Worm (Caenorhabditis elegans) whole organism, L4 larva: Measurements from ENCODE around the gene K03B4.4.

Source experiments
- F10B5.3 ChIP-seq: sonication (generic microtip); optimal IDR thresholded peaks from 2 replicates; lab custom pipeline; 2016; ENCODE audit warnings: mild to moderate bottlenecking, missing genetic modification characterization, missing compliant biosample characterization
- F37D6.2 ChIP-seq: sonication (generic microtip); optimal IDR thresholded peaks from 2 replicates; lab custom pipeline; 2016; ENCODE audit warnings: mild to moderate bottlenecking, missing genetic modification characterization, missing compliant biosample characterization
- F44E2.7 ChIP-seq: fragments of 200-800 bp; sonication (Bioruptor generic); IDR thresholded peaks from 2 replicates; pipeline ENCODE4 v2.1.2; 2022; ENCODE audit warnings: missing genetic modification characterization, missing compliant biosample characterization
- F49E8.2 ChIP-seq: sonication (generic microtip); optimal IDR thresholded peaks from 2 replicates; lab custom pipeline; 2016; ENCODE audit warnings: missing compliant biosample characterization, mild to moderate bottlenecking, missing genetic modification characterization, borderline replicate concordance
- R02D3.7 ChIP-seq: fragments of 150-350 bp; sonication (generic microtip); optimal IDR thresholded peaks from 3 replicates; lab custom pipeline; 2014; ENCODE audit warnings: missing biosample characterization, missing genetic modification characterization
- Y5F2A.4 ChIP-seq: fragments of 200-800 bp; sonication (Bioruptor generic); optimal IDR thresholded peaks from 2 replicates; lab custom pipeline; 2018; ENCODE audit warnings: mild to moderate bottlenecking, missing genetic modification characterization, missing compliant biosample characterization
- Y75B8A.6 ChIP-seq: fragments of 200-800 bp; sonication (Bioruptor generic); IDR thresholded peaks from 2 replicates; pipeline ENCODE4 v1.3.6; 2022; ENCODE audit warnings: missing genetic modification reagents, missing genetic modification characterization, missing compliant biosample characterization
- ZK546.5 ChIP-seq, 2 experiments: sonication (generic microtip); optimal IDR thresholded peaks; 2 replicates each; lab custom pipeline; 2017; ENCODE audit warnings: missing biosample characterization in 2 of 2, missing genetic modification characterization in 2 of 2
- aha-1 ChIP-seq: fragments of 150-350 bp; peaks from one replicate; lab custom pipeline; 2014; ENCODE audit warnings: missing biosample characterization, missing genetic modification characterization
- arid-1 ChIP-seq: fragments of 200-800 bp; sonication (Bioruptor generic); conservative IDR thresholded peaks from 2 replicates; pipeline ENCODE4 v1.3.6; 2022; ENCODE audit warnings: missing genetic modification reagents, missing genetic modification characterization, missing compliant biosample characterization
- ces-1 ChIP-seq: fragments of 150-350 bp; sonication (generic microtip); optimal IDR thresholded peaks from 4 replicates; lab custom pipeline; 2014; ENCODE audit warnings: missing biosample characterization, missing genetic modification reagents, missing genetic modification characterization
- daf-16 ChIP-seq, 3 experiments: sonication (generic microtip); optimal IDR thresholded peaks; 2 replicates each; lab custom pipeline; 2016 to 2017; ENCODE audit warnings: missing genetic modification characterization in 3 of 3, missing genetic modification reagents in 3 of 3, mild to moderate bottlenecking in 2 of 3, missing compliant biosample characterization in 2 of 3, missing biosample characterization in 1 of 3, moderate library complexity in 1 of 3
- dmd-6 ChIP-seq: fragments of 200-800 bp; sonication (Bioruptor generic); IDR thresholded peaks from 2 replicates; pipeline ENCODE4 v1.3.6; 2022; ENCODE audit warnings: missing genetic modification reagents, missing genetic modification characterization, missing compliant biosample characterization
- dmd-8 ChIP-seq: fragments of 200-800 bp; sonication (Bioruptor generic); IDR thresholded peaks from 2 replicates; pipeline ENCODE4 v1.3.6; 2022; ENCODE audit warnings: missing genetic modification characterization, missing compliant biosample characterization
- dve-1 ChIP-seq: sonication (generic microtip); optimal IDR thresholded peaks from 2 replicates; lab custom pipeline; 2017; ENCODE audit warnings: antibody characterized with exemption, mild to moderate bottlenecking, missing genetic modification characterization, missing compliant biosample characterization; ENCODE audit not compliant: insufficient read depth
- egl-27 ChIP-seq: sonication (generic microtip); optimal IDR thresholded peaks from 3 replicates; lab custom pipeline; 2017; ENCODE audit warnings: missing biosample characterization, missing genetic modification reagents, missing genetic modification characterization
- hlh-11 ChIP-seq: fragments of 200-800 bp; sonication (Bioruptor generic); optimal IDR thresholded peaks from 2 replicates; lab custom pipeline; 2018; ENCODE audit warnings: mild to moderate bottlenecking, missing genetic modification characterization, missing compliant biosample characterization
- lin-13 ChIP-seq: fragments of 150-350 bp; optimal IDR thresholded peaks from 2 replicates; lab custom pipeline; 2014; ENCODE audit warnings: missing biosample characterization, missing genetic modification reagents, missing genetic modification characterization
- mdl-1 ChIP-seq, 2 experiments: fragments of 150-350 bp in 1 of 2; sonication (generic microtip) in 1 of 2; optimal IDR thresholded peaks; 2 replicates each; lab custom pipeline; 2014 to 2017; ENCODE audit warnings: missing biosample characterization in 2 of 2, missing genetic modification characterization in 2 of 2
- mdt-29 ChIP-seq: fragments of 200-800 bp; sonication (Bioruptor generic); IDR thresholded peaks from 2 replicates; pipeline ENCODE4 v1.3.6; 2022; ENCODE audit warnings: missing genetic modification reagents, missing genetic modification characterization, missing compliant biosample characterization
- mxl-3 ChIP-seq: fragments of 200-800 bp; sonication (Bioruptor generic); optimal IDR thresholded peaks from 2 replicates; lab custom pipeline; 2018; ENCODE audit warnings: mild to moderate bottlenecking, missing genetic modification characterization, missing compliant biosample characterization
- nhr-111 ChIP-seq: fragments of 200-800 bp; sonication (Bioruptor generic); optimal IDR thresholded peaks from 2 replicates; lab custom pipeline; 2018; ENCODE audit warnings: mild to moderate bottlenecking, missing genetic modification characterization, missing compliant biosample characterization
- nhr-28 ChIP-seq: fragments of 150-350 bp; optimal IDR thresholded peaks from 2 replicates; lab custom pipeline; 2014; ENCODE audit warnings: missing biosample characterization, missing genetic modification characterization
- nhr-6 ChIP-seq: fragments of 150-350 bp; optimal IDR thresholded peaks from 2 replicates; lab custom pipeline; 2014; ENCODE audit warnings: missing biosample characterization, missing genetic modification characterization
- nhr-76 ChIP-seq: fragments of 150-350 bp; optimal IDR thresholded peaks from 2 replicates; lab custom pipeline; 2014; ENCODE audit warnings: missing biosample characterization, missing genetic modification characterization
- pha-4 ChIP-seq, 2 experiments: fragments of 150-350 bp in 1 of 2; fragments of 200-800 bp in 1 of 2; sonication (Bioruptor generic) in 1 of 2; IDR thresholded peaks in 1 of 2; optimal IDR thresholded peaks in 1 of 2; 2 replicates each; pipeline versions ENCODE4 v1.3.6 to Lab custom; 2014 to 2022; ENCODE audit warnings: missing genetic modification characterization in 2 of 2, missing genetic modification reagents in 2 of 2, missing biosample characterization in 1 of 2, missing compliant biosample characterization in 1 of 2
- pqm-1 ChIP-seq: sonication (generic microtip); optimal IDR thresholded peaks from 2 replicates; lab custom pipeline; 2017; ENCODE audit warnings: missing biosample characterization, missing genetic modification characterization
- saeg-2 ChIP-seq: fragments of 200-800 bp; sonication (Bioruptor generic); IDR thresholded peaks from 2 replicates; pipeline ENCODE4 v1.3.6; 2022; ENCODE audit warnings: missing genetic modification reagents, missing genetic modification characterization, missing compliant biosample characterization
- sdz-12 ChIP-seq: fragments of 200-800 bp; sonication (Bioruptor generic); optimal IDR thresholded peaks from 2 replicates; lab custom pipeline; 2018; ENCODE audit warnings: mild to moderate bottlenecking, missing genetic modification characterization, missing compliant biosample characterization
- spr-1 ChIP-seq: sonication (generic microtip); optimal IDR thresholded peaks from 2 replicates; lab custom pipeline; 2016; ENCODE audit warnings: mild to moderate bottlenecking, missing genetic modification characterization, missing compliant biosample characterization
- spr-3 ChIP-seq: fragments of 200-800 bp; sonication (Bioruptor generic); optimal IDR thresholded peaks from 2 replicates; lab custom pipeline; 2018; ENCODE audit warnings: mild to moderate bottlenecking, missing genetic modification characterization, missing compliant biosample characterization
- tra-1 ChIP-seq: fragments of 200-800 bp; sonication (Bioruptor generic); IDR thresholded peaks from 2 replicates; pipeline ENCODE4 v1.3.6; 2022; ENCODE audit warnings: missing genetic modification reagents, missing genetic modification characterization, missing compliant biosample characterization
- unc-130 ChIP-seq: sonication (generic microtip); optimal IDR thresholded peaks from 2 replicates; lab custom pipeline; 2016; ENCODE audit warnings: missing genetic modification reagents, missing genetic modification characterization, missing compliant biosample characterization
- unc-62 ChIP-seq, 3 experiments: fragments of 150-350 bp in 1 of 3; sonication (generic microtip); optimal IDR thresholded peaks in 2 of 3; peaks in 1 of 3; 1 replicate in 1 of 3; 2 replicates in 2 of 3; lab custom pipeline; 2014 to 2017; ENCODE audit warnings: missing biosample characterization in 3 of 3, missing genetic modification characterization in 3 of 3, missing genetic modification reagents in 3 of 3, missing genotype in 1 of 3
- zfp-2 ChIP-seq: sonication (generic microtip); optimal IDR thresholded peaks from 2 replicates; lab custom pipeline; 2016; ENCODE audit warnings: mild to moderate bottlenecking, missing genetic modification characterization, missing compliant biosample characterization
- zfp-3 ChIP-seq: fragments of 200-800 bp; sonication (Bioruptor generic); conservative IDR thresholded peaks from 2 replicates; pipeline ENCODE4 v1.3.6; 2022; ENCODE audit warnings: missing genetic modification reagents, missing genetic modification characterization, missing compliant biosample characterization
- zip-11 ChIP-seq: fragments of 200-800 bp; sonication (Bioruptor generic); IDR thresholded peaks from 2 replicates; pipeline ENCODE4 v1.3.6; 2022; ENCODE audit warnings: missing genetic modification characterization, missing compliant biosample characterization
- ztf-11 ChIP-seq: fragments of 150-350 bp; optimal IDR thresholded peaks from 2 replicates; lab custom pipeline; 2014; ENCODE audit warnings: missing biosample characterization, missing genetic modification characterization

Gene K03B4.4

ce11 chrV:4698675-4699074 is 16.9 kb downstream of the K03B4.4 start:
- no peak for TF ChIP-seq zfp-2 (tag; lab: Kevin White, UChicago)

ce11 chrV:4700189-4700588 is 18.4 kb downstream of the K03B4.4 start, which contains the start of gene ZC266.1:
ZC266.1 (minus strand) TSS chrV:4700289.
- TF ChIP-seq F44E2.7 (no peak), daf-16 (GFP tag; optimal IDR thresholded peaks at IDR 0.05; lab: Kevin White, UChicago) (no peak), daf-16 (tag; optimal IDR thresholded peaks at IDR 0.05; lab: Kevin White, UChicago) (no peak)

- TF ChIP-seq saeg-2 (GFP tag; lab: Robert Waterston, UW) = no peak
- TF ChIP-seq lin-13 (GFP tag; lab: Kevin White, UChicago) = no peak
- TF ChIP-seq zip-11 (GFP tag; lab: Robert Waterston, UW) = no peak
- TF ChIP-seq mdl-1 (tag; optimal IDR thresholded peaks at IDR 0.05; lab: Kevin White, UChicago) = no peak
- TF ChIP-seq unc-130 (GFP tag; lab: Kevin White, UChicago) = no peak
- no peak for TF ChIP-seq ztf-11
- no peak for TF ChIP-seq egl-27
- TF ChIP-seq F49E8.2 (tag; lab: Kevin White, UChicago) = no peak
- no peak for TF ChIP-seq ces-1
- no peak for TF ChIP-seq spr-1 (tag; lab: Kevin White, UChicago)
- TF ChIP-seq F37D6.2 (tag; lab: Kevin White, UChicago) = no peak
Observed at ce11 chrV:4707646-4708045, 25.9 kb downstream of the K03B4.4 start.

ce11 chrV:4710464-4710863 is 28.7 kb downstream of the K03B4.4 start, which contains the start of gene oac-24:
oac-24 (plus strand) TSS chrV:4710764.
- TF ChIP-seq nhr-28 (tag; lab: Kevin White, UChicago) (no peak), nhr-76 (no peak)

- TF ChIP-seq mxl-3 (GFP tag; lab: Kevin White, UChicago) = peak; percentile 30
- no peak for TF ChIP-seq Y5F2A.4
- TF ChIP-seq zfp-3 (GFP tag; lab: Robert Waterston, UW) = no peak
- TF ChIP-seq dve-1 (tag; lab: Kevin White, UChicago) = peak; percentile 75
- peak; percentile 61 for TF ChIP-seq aha-1 (tag; lab: Kevin White, UChicago)
- TF ChIP-seq pqm-1 (tag; lab: Kevin White, UChicago) = peak; percentile 56
- TF ChIP-seq nhr-28 (tag; lab: Kevin White, UChicago) = peak; percentile 92
- peak; percentile 50 for TF ChIP-seq dmd-6
- no peak for TF ChIP-seq daf-16 (GFP tag; optimal IDR thresholded peaks at IDR 0.05; lab: Kevin White, UChicago)
- TF ChIP-seq daf-16 (tag; optimal IDR thresholded peaks at IDR 0.05; lab: Kevin White, UChicago) = peak; percentile 35
- TF ChIP-seq R02D3.7 (tag; lab: Kevin White, UChicago) = no peak
- TF ChIP-seq mdl-1 (tag; optimal IDR thresholded peaks at IDR 0.05; lab: Kevin White, UChicago) = peak in 1 of 2 experiments; percentile 29
- TF ChIP-seq, all 104 proteins: peak for 8
Observed at ce11 chrV:4719965-4720364, 38.2 kb downstream of the K03B4.4 start, which contains the start of gene prx-6. prx-6 (minus strand) TSS chrV:4720093.

ce11 chrV:4720884-4721464 is 39.2 kb downstream of the K03B4.4 start:
- TF ChIP-seq dve-1 (tag; lab: Kevin White, UChicago) (peak; percentile 21), Y75B8A.6 (no peak), nhr-6 (tag; lab: Kevin White, UChicago) (peak; percentile 2), spr-3 (GFP tag; lab: Kevin White, UChicago) (no peak), F10B5.3 (no peak), mdt-29 (no peak), unc-62 (GFP tag; optimal IDR thresholded peaks at IDR 0.05 in 1 of 2; lab: Kevin White, UChicago) (peak in 1 of 2 experiments; percentile 97), unc-62 (tag; optimal IDR thresholded peaks at IDR 0.05; lab: Kevin White, UChicago) (no peak), aha-1 (tag; lab: Kevin White, UChicago) (no peak), dmd-8 (GFP tag; lab: Robert Waterston, UW) (no peak), daf-16 (GFP tag; optimal IDR thresholded peaks at IDR 0.05; lab: Kevin White, UChicago) (no peak), daf-16 (tag; optimal IDR thresholded peaks at IDR 0.05; lab: Kevin White, UChicago) (peak; percentile 79), pqm-1 (tag; lab: Kevin White, UChicago) (peak; percentile 97), arid-1 (no peak), ZK546.5 (tag; optimal IDR thresholded peaks at IDR 0.05; lab: Kevin White, UChicago) (no peak), sdz-12 (GFP tag; lab: Kevin White, UChicago) (no peak), nhr-111 (GFP tag; lab: Kevin White, UChicago) (no peak), ces-1 (no peak), F44E2.7 (no peak), pha-4 (GFP tag; IDR thresholded peaks at IDR 0.05; lab: Robert Waterston, UW) (no peak), pha-4 (tag; optimal IDR thresholded peaks at IDR 0.05; lab: Kevin White, UChicago) (no peak), tra-1 (no peak), hlh-11 (tag; lab: Kevin White, UChicago) (peak; percentile 50)
